Worm (Caenorhabditis elegans) whole organism, early embryonic: ENCODE data around the gene F38E1.3.

Experiments
- ama-1 ChIP-seq: fragments of 150-350 bp; optimal IDR thresholded peaks from 2 replicates; lab custom pipeline; 2014
- ceh-13 ChIP-seq: fragments of 200-800 bp; sonication (Bioruptor generic); optimal IDR thresholded peaks from 2 replicates; lab custom pipeline; 2018; ENCODE audit warnings: mild to moderate bottlenecking, missing genetic modification characterization, missing compliant biosample characterization

DNA sequence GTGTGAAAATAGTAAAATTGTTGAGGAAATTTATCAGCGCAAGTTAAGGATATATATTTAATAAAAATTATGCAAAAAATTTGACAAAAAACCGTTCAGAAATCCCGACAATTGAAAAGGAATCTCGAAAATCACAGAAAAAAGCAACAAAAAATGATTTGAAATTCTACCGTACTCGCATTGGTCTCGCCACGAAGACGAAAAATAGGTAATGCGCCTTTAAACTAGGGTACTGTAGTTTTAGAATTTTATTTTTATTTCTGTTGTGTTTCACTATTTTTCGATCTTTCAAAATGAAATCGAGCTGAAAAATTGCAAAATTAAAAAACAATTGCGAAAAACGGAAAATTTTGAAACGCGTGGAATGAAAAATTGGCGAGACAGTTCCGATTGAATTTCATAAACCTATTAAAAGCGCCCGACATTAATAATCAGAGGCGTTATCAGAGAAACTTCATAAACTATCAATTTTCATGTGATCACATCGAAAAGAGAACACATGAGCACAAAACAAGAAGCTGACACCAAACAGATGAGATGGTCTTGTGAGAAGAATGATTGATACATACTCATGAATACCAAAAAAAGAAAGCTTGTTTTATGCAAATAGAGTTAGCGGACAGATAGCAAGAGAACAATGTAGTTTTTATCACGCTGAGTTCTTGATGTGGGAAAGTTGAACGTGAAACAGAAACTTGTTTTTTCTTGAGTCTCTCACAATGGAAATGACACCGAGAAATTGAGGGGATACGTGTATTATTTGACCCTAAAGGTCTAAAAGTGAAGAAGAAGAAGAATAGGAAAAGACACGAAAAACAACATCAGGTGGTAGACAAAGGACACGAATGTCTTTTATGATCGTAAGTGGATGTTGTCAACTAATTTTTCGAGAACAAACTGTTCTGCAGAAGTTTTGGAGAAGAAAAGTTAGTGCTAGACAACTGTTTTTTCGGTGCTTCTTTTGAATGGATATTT is 49.2 kb downstream of the F38E1.3 start:
- TF ChIP-seq ceh-13 (GFP tag; lab: Kevin White, UChicago) (no peak), ama-1 (lab: Kevin White, UChicago) (no peak)
